Worm (Caenorhabditis elegans) whole organism, L1 larva: ENCODE data around the gene prmt-6.

Experiments used
- ama-1 ChIP-seq: fragments of 150-350 bp; optimal IDR thresholded peaks from 2 replicates; lab custom pipeline; 2014
- dpl-1 ChIP-seq, 3 experiments: fragments of 150-350 bp in 2 of 3; sonication (generic microtip) in 1 of 3; optimal IDR thresholded peaks; 2 replicates each; lab custom pipeline; 2014 to 2017; ENCODE audit warnings: missing biosample characterization in 3 of 3, missing genetic modification characterization in 3 of 3, missing genetic modification reagents in 3 of 3
- egl-13 ChIP-seq: sonication (generic microtip); optimal IDR thresholded peaks from 2 replicates; lab custom pipeline; 2016; ENCODE audit warnings: missing genotype, missing genetic modification reagents, missing genetic modification characterization, missing compliant biosample characterization
- elt-2 ChIP-seq: sonication (generic microtip); optimal IDR thresholded peaks from 2 replicates; lab custom pipeline; 2016; ENCODE audit warnings: missing genetic modification characterization, mild to moderate bottlenecking, inconsistent platforms, missing compliant biosample characterization, missing genetic modification reagents
- fkh-8 ChIP-seq: sonication (generic microtip); optimal IDR thresholded peaks from 2 replicates; lab custom pipeline; 2016; ENCODE audit warnings: mild to moderate bottlenecking, missing genetic modification characterization, missing compliant biosample characterization
- jun-1 ChIP-seq: fragments of 150-350 bp; optimal IDR thresholded peaks from 2 replicates; lab custom pipeline; 2014; ENCODE audit warnings: missing biosample characterization, missing genetic modification reagents, missing genetic modification characterization
- lin-39 ChIP-seq: fragments of 150-350 bp; optimal IDR thresholded peaks from 2 replicates; lab custom pipeline; 2014; ENCODE audit warnings: missing biosample characterization, missing genetic modification reagents, missing genetic modification characterization
- mdl-1 ChIP-seq, 2 experiments: fragments of 150-350 bp; optimal IDR thresholded peaks; 2 replicates each; lab custom pipeline; 2014 to 2017; ENCODE audit warnings: missing biosample characterization in 2 of 2, missing genetic modification characterization in 2 of 2, inconsistent platforms in 1 of 2
- nhr-11 ChIP-seq: fragments of 150-350 bp; optimal IDR thresholded peaks from 2 replicates; lab custom pipeline; 2014; ENCODE audit warnings: missing biosample characterization, missing genetic modification characterization
- snpc-4 ChIP-seq: fragments of 150-350 bp; optimal IDR thresholded peaks from 2 replicates; lab custom pipeline; 2014; ENCODE audit warnings: missing biosample characterization, missing genetic modification characterization
- unc-62 ChIP-seq: fragments of 150-350 bp; optimal IDR thresholded peaks from 2 replicates; lab custom pipeline; 2014; ENCODE audit warnings: missing biosample characterization, missing genetic modification reagents, missing genetic modification characterization
- vab-15 ChIP-seq: sonication (generic microtip); optimal IDR thresholded peaks from 2 replicates; lab custom pipeline; 2017; ENCODE audit warnings: missing genotype, mild to moderate bottlenecking, missing genetic modification characterization, missing compliant biosample characterization
- zag-1 ChIP-seq: fragments of 150-350 bp; optimal IDR thresholded peaks from 2 replicates; lab custom pipeline; 2014; ENCODE audit warnings: missing biosample characterization, missing genetic modification characterization

- TF ChIP-seq nhr-11 (tag; lab: Kevin White, UChicago), result no peak
- TF ChIP-seq unc-62 (GFP tag; lab: Kevin White, UChicago), result no peak
- TF ChIP-seq lin-39 (tag; lab: Kevin White, UChicago), result no peak
- TF ChIP-seq vab-15 (tag; lab: Kevin White, UChicago), result no peak
- TF ChIP-seq elt-2 (tag; lab: Kevin White, UChicago), result no peak
- no peak for TF ChIP-seq zag-1 (tag; lab: Kevin White, UChicago)
- no peak for TF ChIP-seq ama-1 (lab: Kevin White, UChicago)
- no peak for TF ChIP-seq fkh-8 (tag; lab: Kevin White, UChicago)
- no peak for TF ChIP-seq mdl-1 (tag; optimal IDR thresholded peaks at IDR 0.05; lab: Kevin White, UChicago)
- TF ChIP-seq dpl-1 (GFP tag; optimal IDR thresholded peaks at IDR 0.05; lab: Kevin White, UChicago), result no peak
- TF ChIP-seq egl-13 (tag; lab: Kevin White, UChicago), result no peak
- no peak for TF ChIP-seq jun-1 (tag; lab: Kevin White, UChicago)
- no peak for TF ChIP-seq snpc-4 (tag; lab: Kevin White, UChicago)
These were observed 25.5 kb downstream of the prmt-6 start for ce11 chrIV:2156239-2156638.
